Fruit fly (Drosophila melanogaster) whole organism, wandering third instar larva: ENCODE data around the gene CG15577.

Experiments
- CG32264 ChIP-seq: fragments of 200-800 bp; sonication (Bioruptor generic); optimal IDR thresholded peaks from 2 replicates; lab custom pipeline; 2016; ENCODE audit warnings: missing biosample characterization, missing genetic modification characterization
- Hr78 ChIP-seq: fragments of >200 bp; optimal IDR thresholded peaks from 2 replicates; lab custom pipeline; 2017; ENCODE audit warnings: missing biosample characterization, missing genetic modification characterization
- OdsH ChIP-seq: fragments of 200-800 bp; sonication (Bioruptor generic); optimal IDR thresholded peaks from 2 replicates; lab custom pipeline; 2016; ENCODE audit warnings: missing biosample characterization, mild to moderate bottlenecking, missing genetic modification characterization
- foxo ChIP-seq, 2 experiments: fragments of 200-800 bp; sonication (Bioruptor generic); optimal IDR thresholded peaks; 2 replicates in 1 of 2; 3 replicates in 1 of 2; lab custom pipeline; 2016 to 2017; ENCODE audit warnings: missing biosample characterization in 2 of 2, missing genetic modification characterization in 2 of 2
- fru ChIP-seq: fragments of 200-800 bp; sonication (Bioruptor generic); optimal IDR thresholded peaks from 3 replicates; lab custom pipeline; 2016; ENCODE audit warnings: missing biosample characterization, mild to moderate bottlenecking, missing genetic modification characterization
- h ChIP-seq: fragments of 200-800 bp; sonication (Bioruptor generic); optimal IDR thresholded peaks from 3 replicates; lab custom pipeline; 2016; ENCODE audit warnings: missing biosample characterization, mild to moderate bottlenecking, missing genetic modification characterization
- tai ChIP-seq: sonication (Bioruptor generic); optimal IDR thresholded peaks from 2 replicates; lab custom pipeline; 2016; ENCODE audit warnings: missing biosample characterization, missing genetic modification characterization

DNA sequence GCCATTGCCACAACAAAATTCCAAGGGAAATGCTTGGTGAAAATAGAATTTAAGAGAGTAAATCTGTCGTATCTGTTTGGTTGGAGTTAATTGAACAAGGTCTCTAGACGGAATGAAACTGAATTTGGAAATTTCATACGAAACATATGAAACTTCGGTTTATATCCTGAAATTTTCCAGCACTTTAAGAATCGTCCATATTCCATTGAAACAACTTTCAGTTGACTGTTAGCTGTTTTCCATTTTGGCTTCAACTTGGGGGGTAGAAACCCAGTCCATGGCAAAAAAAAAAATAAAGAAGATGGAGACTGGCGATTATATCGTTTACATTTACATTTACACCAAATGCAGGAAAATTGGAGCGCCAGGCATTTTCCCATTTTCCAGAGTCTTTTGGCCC lies 34.9 kb upstream of the CG15577 start, which contains the start of gene CG15579:
- TF ChIP-seq CG32264 (no peak), h (no peak), OdsH (GFP tag; lab: Kevin White, UChicago) (no peak), foxo (GFP tag; optimal IDR thresholded peaks at IDR 0.05; lab: Kevin White, UChicago) (no peak), tai (no peak), Hr78 (GFP tag; lab: Kevin White, UChicago) (no peak), fru (GFP tag; lab: Kevin White, UChicago) (no peak)
